Fruit fly (Drosophila melanogaster): ENCODE measurements around the gene CG42590.

DNA sequence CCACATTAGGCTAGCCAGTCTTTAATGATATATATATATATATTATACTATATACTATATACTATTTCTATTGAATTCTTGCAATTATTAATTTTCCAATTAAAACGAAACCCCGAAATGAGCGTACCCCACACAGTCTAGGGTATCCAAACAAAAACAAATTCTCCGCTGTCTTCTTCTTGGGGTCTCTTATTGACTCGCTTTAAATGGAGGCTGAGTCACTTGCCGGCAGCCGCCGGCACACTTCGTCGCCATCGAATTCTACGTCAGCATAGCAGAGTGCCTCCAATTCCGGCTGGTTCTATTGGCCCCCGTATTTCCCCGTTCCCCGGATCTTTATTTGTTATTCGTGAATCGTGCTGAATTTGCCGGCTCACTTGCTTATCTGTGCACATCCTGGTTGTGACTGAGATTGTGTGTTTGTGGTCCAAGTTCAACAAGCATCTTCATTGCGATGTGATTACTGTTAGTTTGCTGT, 25.6 kb upstream of the CG42590 start:
- no peak for TF ChIP-seq CG32121 (GFP tag; IDR thresholded peaks at IDR 0.05)
- TF ChIP-seq EcR (GFP tag; optimal IDR thresholded peaks at IDR 0.05) = no peak
- TF ChIP-seq CG34367 (tag; optimal IDR thresholded peaks at IDR 0.05) = no peak
- no peak for TF ChIP-seq D1 (tag; optimal IDR thresholded peaks at IDR 0.05)
- no peak for TF ChIP-seq Pif1A (GFP tag; optimal IDR thresholded peaks at IDR 0.05)
